Worm (Caenorhabditis elegans) whole organism, midembryonic: ENCODE data around the gene C30H6.5.

ENCODE experiments used
- T22C8.4 ChIP-seq: fragments of 200-800 bp; sonication (Bioruptor generic); IDR thresholded peaks from 2 replicates; pipeline ENCODE4 v1.3.6; 2022; ENCODE audit warnings: missing genetic modification characterization, missing compliant biosample characterization
- flt-1 ChIP-seq: fragments of 200-800 bp; sonication (Bioruptor generic); IDR thresholded peaks from 2 replicates; pipeline ENCODE4 v1.3.6; 2022; ENCODE audit warnings: missing genetic modification characterization, missing compliant biosample characterization
- tab-1 ChIP-seq: fragments of 200-800 bp; sonication (Bioruptor generic); IDR thresholded peaks from 2 replicates; pipeline ENCODE4 v1.3.6; 2022; ENCODE audit warnings: missing genetic modification characterization, missing compliant biosample characterization
- ztf-23 ChIP-seq: fragments of 200-800 bp; sonication (Bioruptor generic); IDR thresholded peaks from 2 replicates; pipeline ENCODE4 v1.3.6; 2022; ENCODE audit warnings: missing genetic modification reagents, missing genetic modification characterization, missing compliant biosample characterization

ce11 chrIV:17331100-17331577 is 40.4 kb upstream of the C30H6.5 start, which contains the start of gene C49C3.6:
- TF ChIP-seq flt-1 (no peak), ztf-23 (GFP tag; lab: Robert Waterston, UW) (no peak), tab-1 (GFP tag; lab: Robert Waterston, UW) (no peak), T22C8.4 (no peak)
